Worm (Caenorhabditis elegans) whole organism, young adult: ENCODE results near the gene T01B10.5.
"Not testable (repeated sequence)": the region's sequence is repeated elsewhere in the genome, so short reads cannot be mapped to it uniquely, and the experiment has no call there.

Experiments used
- B0336.3 ChIP-seq: fragments of 200-800 bp; sonication (Bioruptor generic); IDR thresholded peaks from 2 replicates; pipeline ENCODE4 v1.3.6; 2022; ENCODE audit warnings: missing genetic modification characterization, missing compliant biosample characterization
- T26A5.8 ChIP-seq: sonication (generic microtip); optimal IDR thresholded peaks from 2 replicates; lab custom pipeline; 2016; ENCODE audit warnings: missing genetic modification characterization, missing compliant biosample characterization
- aptf-2 ChIP-seq: fragments of 200-800 bp; sonication (Bioruptor generic); conservative IDR thresholded peaks from 2 replicates; pipeline ENCODE4 v1.3.6; 2022; ENCODE audit warnings: missing genetic modification reagents, missing genetic modification characterization, missing compliant biosample characterization
- aptf-3 ChIP-seq: fragments of 200-800 bp; sonication (Bioruptor generic); IDR thresholded peaks from 2 replicates; pipeline ENCODE4 v1.3.6; 2022; ENCODE audit warnings: missing genetic modification characterization, missing compliant biosample characterization
- bed-1 ChIP-seq: fragments of 200-800 bp; sonication (Bioruptor generic); IDR thresholded peaks from 2 replicates; pipeline ENCODE4 v1.3.6; 2022; ENCODE audit warnings: missing genetic modification reagents, missing genetic modification characterization, missing compliant biosample characterization
- gei-17 ChIP-seq: fragments of 200-800 bp; sonication (Bioruptor generic); optimal IDR thresholded peaks from 2 replicates; lab custom pipeline; 2018; ENCODE audit warnings: mild to moderate bottlenecking, missing genetic modification characterization, missing compliant biosample characterization
- nhr-27 ChIP-seq: fragments of 200-800 bp; sonication (Bioruptor generic); optimal IDR thresholded peaks from 2 replicates; lab custom pipeline; 2018; ENCODE audit warnings: mild to moderate bottlenecking, missing genetic modification characterization, moderate library complexity, missing compliant biosample characterization

DNA sequence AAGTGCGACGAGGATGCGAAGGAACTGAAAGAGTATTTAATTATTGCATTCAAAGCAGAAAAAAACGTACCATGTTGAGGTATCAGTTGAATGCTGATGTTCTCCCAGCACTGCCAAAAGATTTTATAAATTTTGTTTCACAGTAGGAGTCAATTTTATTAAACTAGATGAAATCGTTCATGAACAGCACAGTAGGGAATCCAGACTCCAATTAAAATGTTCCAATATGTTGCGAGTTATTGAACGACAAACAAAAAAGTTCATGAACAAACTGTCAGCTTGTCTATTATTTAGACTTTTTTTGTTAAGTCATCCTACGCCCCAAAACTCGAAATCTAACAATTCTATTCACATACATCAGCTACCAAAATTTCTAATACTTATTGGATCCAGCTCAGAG lies 39.9 kb downstream of the T01B10.5 start, which contains the start of gene nspc-1:
- TF ChIP-seq gei-17 (GFP tag; lab: Kevin White, UChicago); T26A5.8; B0336.3; nhr-27 (tag; lab: Kevin White, UChicago); aptf-2 (GFP tag; lab: Robert Waterston, UW); bed-1 (GFP tag; lab: Robert Waterston, UW); aptf-3: not testable (repeated sequence)
